Fruit fly (Drosophila melanogaster) whole organism, wandering third instar larva: Measurements from ENCODE around the gene CG11109.

Experiments used
- Abd-B ChIP-seq: fragments of >200 bp; optimal IDR thresholded peaks from 2 replicates; lab custom pipeline; 2017; ENCODE audit warnings: missing biosample characterization, missing genetic modification characterization
- CG32264 ChIP-seq: fragments of 200-800 bp; sonication (Bioruptor generic); optimal IDR thresholded peaks from 2 replicates; lab custom pipeline; 2016; ENCODE audit warnings: missing biosample characterization, missing genetic modification characterization
- CG9705 ChIP-seq: fragments of 200-800 bp; sonication (Bioruptor generic); optimal IDR thresholded peaks from 2 replicates; lab custom pipeline; 2018; ENCODE audit warnings: missing biosample characterization, mild to moderate bottlenecking, missing genetic modification characterization
- CrebA ChIP-seq: fragments of 200-800 bp; sonication (Bioruptor generic); optimal IDR thresholded peaks from 2 replicates; lab custom pipeline; 2016; ENCODE audit warnings: missing biosample characterization, mild to moderate bottlenecking, missing genetic modification characterization, borderline replicate concordance
- Dfd ChIP-seq: fragments of >200 bp; optimal IDR thresholded peaks from 2 replicates; lab custom pipeline; 2017; ENCODE audit warnings: missing biosample characterization, missing genetic modification characterization
- Dif ChIP-seq: fragments of 200-275, 200-300 bp; sonication (Bioruptor generic); optimal IDR thresholded peaks from 2 replicates; lab custom pipeline; 2018; ENCODE audit warnings: missing biosample characterization, missing genetic modification characterization; ENCODE audit not compliant: partially characterized antibody
- GATAd ChIP-seq: sonication (Bioruptor generic); optimal IDR thresholded peaks from 2 replicates; lab custom pipeline; 2016; ENCODE audit warnings: missing biosample characterization, missing genetic modification characterization
- HLH106 ChIP-seq: fragments of 200-800 bp; optimal IDR thresholded peaks from 3 replicates; lab custom pipeline; 2019; ENCODE audit warnings: missing biosample characterization, mild to moderate bottlenecking, missing genetic modification characterization, moderate library complexity
- Hnf4 ChIP-seq: fragments of 200-800 bp; sonication (Bioruptor generic); optimal IDR thresholded peaks from 2 replicates; lab custom pipeline; 2016; ENCODE audit warnings: missing biosample characterization, mild to moderate bottlenecking, missing genetic modification characterization
- Hr78 ChIP-seq: fragments of >200 bp; optimal IDR thresholded peaks from 2 replicates; lab custom pipeline; 2017; ENCODE audit warnings: missing biosample characterization, missing genetic modification characterization
- Hr83 ChIP-seq: fragments of 200-300 bp; sonication (Bioruptor generic); optimal IDR thresholded peaks from 2 replicates; lab custom pipeline; 2016; ENCODE audit warnings: missing biosample characterization, mild to moderate bottlenecking, missing genetic modification characterization, moderate library complexity; ENCODE audit not compliant: poor library complexity, severe bottlenecking
- Jra ChIP-seq: sonication (Bioruptor generic); optimal IDR thresholded peaks from 2 replicates; lab custom pipeline; 2016; ENCODE audit warnings: missing biosample characterization, missing genetic modification characterization
- Mio ChIP-seq: sonication (Bioruptor generic); optimal IDR thresholded peaks from 2 replicates; lab custom pipeline; 2016; ENCODE audit warnings: missing biosample characterization, missing genetic modification characterization
- Myc ChIP-seq: fragments of >200 bp; optimal IDR thresholded peaks from 2 replicates; lab custom pipeline; 2017
- N ChIP-seq: fragments of >200 bp; optimal IDR thresholded peaks from 2 replicates; lab custom pipeline; 2018; ENCODE audit warnings: missing biosample characterization, missing external identifiers, missing genetic modification characterization
- OdsH ChIP-seq: fragments of 200-800 bp; sonication (Bioruptor generic); optimal IDR thresholded peaks from 2 replicates; lab custom pipeline; 2016; ENCODE audit warnings: missing biosample characterization, mild to moderate bottlenecking, missing genetic modification characterization
- Rel ChIP-seq, 2 experiments: fragments of 200-800 bp; sonication (Bioruptor generic) in 1 of 2; optimal IDR thresholded peaks; 2 replicates in 1 of 2; 3 replicates in 1 of 2; lab custom pipeline; 2016 to 2019; ENCODE audit warnings: mild to moderate bottlenecking in 2 of 2, missing biosample characterization in 2 of 2, missing genetic modification characterization in 2 of 2, moderate library complexity in 1 of 2
- Sp1 ChIP-seq: fragments of 200-800 bp; sonication (Bioruptor generic); optimal IDR thresholded peaks from 3 replicates; lab custom pipeline; 2019; ENCODE audit warnings: missing biosample characterization, mild to moderate bottlenecking, missing genetic modification characterization, moderate library complexity
- Vsx2 ChIP-seq: fragments of 200-300, 225-300 bp; sonication (Bioruptor generic); optimal IDR thresholded peaks from 2 replicates; lab custom pipeline; 2018; ENCODE audit warnings: missing biosample characterization, missing genetic modification characterization; ENCODE audit not compliant: partially characterized antibody
- br ChIP-seq: fragments of 200-800 bp; sonication (Bioruptor generic); optimal IDR thresholded peaks from 2 replicates; lab custom pipeline; 2016; ENCODE audit warnings: missing biosample characterization, missing genetic modification characterization
- brk ChIP-seq: fragments of 200-800 bp; sonication (Bioruptor generic); optimal IDR thresholded peaks from 2 replicates; lab custom pipeline; 2016; ENCODE audit warnings: missing biosample characterization, mild to moderate bottlenecking, missing genetic modification characterization
- dl ChIP-seq, 2 experiments: fragments of 175-275, 200-275 bp in 1 of 2; fragments of 200-275 bp in 1 of 2; sonication (Bioruptor generic); optimal IDR thresholded peaks; lab custom pipeline; 2018; ENCODE audit warnings: mild to moderate bottlenecking in 2 of 2, missing biosample characterization in 2 of 2, missing genetic modification characterization in 2 of 2, moderate library complexity in 2 of 2; ENCODE audit not compliant: partially characterized antibody in 2 of 2, insufficient read depth in 1 of 2
- dmrt93B ChIP-seq: fragments of 200-800 bp; sonication (Bioruptor generic); optimal IDR thresholded peaks from 2 replicates; lab custom pipeline; 2018; ENCODE audit warnings: missing biosample characterization, mild to moderate bottlenecking, missing genetic modification characterization
- dsf ChIP-seq: sonication (Bioruptor generic); optimal IDR thresholded peaks from 2 replicates; lab custom pipeline; 2016; ENCODE audit warnings: missing biosample characterization, missing genetic modification characterization, borderline replicate concordance
- ey ChIP-seq: fragments of 200-800 bp; sonication (Bioruptor generic); optimal IDR thresholded peaks from 2 replicates; lab custom pipeline; 2016; ENCODE audit warnings: missing biosample characterization, missing genetic modification characterization
- foxo ChIP-seq, 2 experiments: fragments of 200-800 bp; sonication (Bioruptor generic); optimal IDR thresholded peaks; 2 replicates in 1 of 2; 3 replicates in 1 of 2; lab custom pipeline; 2016 to 2017; ENCODE audit warnings: missing biosample characterization in 2 of 2, missing genetic modification characterization in 2 of 2
- fru ChIP-seq: fragments of 200-800 bp; sonication (Bioruptor generic); optimal IDR thresholded peaks from 3 replicates; lab custom pipeline; 2016; ENCODE audit warnings: missing biosample characterization, mild to moderate bottlenecking, missing genetic modification characterization
- h ChIP-seq: fragments of 200-800 bp; sonication (Bioruptor generic); optimal IDR thresholded peaks from 3 replicates; lab custom pipeline; 2016; ENCODE audit warnings: missing biosample characterization, mild to moderate bottlenecking, missing genetic modification characterization
- jim ChIP-seq: fragments of 175-275, 200-325 bp; sonication (Bioruptor generic); optimal IDR thresholded peaks from 2 replicates; lab custom pipeline; 2016; ENCODE audit warnings: missing biosample characterization, mild to moderate bottlenecking, missing genetic modification characterization
- lola ChIP-seq: fragments of >200 bp; optimal IDR thresholded peaks from 2 replicates; lab custom pipeline; 2017; ENCODE audit warnings: missing biosample characterization, missing genetic modification characterization
- pan ChIP-seq: fragments of >200 bp; optimal IDR thresholded peaks from 2 replicates; lab custom pipeline; 2017
- psq ChIP-seq: fragments of 200-800 bp; sonication (Bioruptor generic); optimal IDR thresholded peaks from 3 replicates; lab custom pipeline; 2017; ENCODE audit warnings: missing biosample characterization, mild to moderate bottlenecking, missing genetic modification characterization, moderate library complexity
- rgr ChIP-seq: fragments of 200-800 bp; sonication (Bioruptor generic); optimal IDR thresholded peaks from 3 replicates; lab custom pipeline; 2016; ENCODE audit warnings: missing biosample characterization, mild to moderate bottlenecking, missing genetic modification characterization
- sage ChIP-seq: fragments of 200-800 bp; sonication (Bioruptor generic); optimal IDR thresholded peaks from 2 replicates; lab custom pipeline; 2016; ENCODE audit warnings: missing biosample characterization, mild to moderate bottlenecking, missing genetic modification characterization
- sv ChIP-seq: fragments of 200-800 bp; sonication (Bioruptor generic); optimal IDR thresholded peaks from 3 replicates; lab custom pipeline; 2016; ENCODE audit warnings: missing biosample characterization, missing genetic modification characterization
- tai ChIP-seq: sonication (Bioruptor generic); optimal IDR thresholded peaks from 2 replicates; lab custom pipeline; 2016; ENCODE audit warnings: missing biosample characterization, missing genetic modification characterization
- usp ChIP-seq: fragments of >200 bp; optimal IDR thresholded peaks from 2 replicates; lab custom pipeline; 2017; ENCODE audit warnings: missing biosample characterization, missing genetic modification characterization
- woc ChIP-seq: sonication (Bioruptor generic); optimal IDR thresholded peaks from 2 replicates; lab custom pipeline; 2016; ENCODE audit warnings: missing biosample characterization, mild to moderate bottlenecking, missing genetic modification characterization

Gene CG11109

DNA sequence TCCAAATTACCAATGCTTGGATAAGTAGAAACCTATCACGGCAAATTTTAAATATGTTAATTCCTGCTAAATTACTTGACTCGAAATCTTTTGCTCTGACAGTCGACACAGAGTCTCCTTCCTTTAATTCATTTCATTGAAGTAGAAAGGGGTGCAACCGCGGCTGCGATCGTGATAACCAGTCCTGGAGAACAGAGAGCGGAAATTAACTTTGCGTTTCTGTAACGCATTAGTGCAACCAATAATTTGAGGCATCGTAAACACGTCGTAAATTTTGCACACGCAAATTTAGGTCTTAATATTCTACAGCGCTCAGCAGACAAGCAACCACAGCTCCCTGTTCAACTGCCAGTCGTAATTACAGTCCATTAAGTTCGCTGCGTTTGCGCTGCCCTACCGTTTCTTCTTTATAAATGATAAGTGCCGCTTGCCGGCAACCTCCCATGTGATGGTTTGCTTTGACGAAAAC is 16.0 kb upstream of the CG11109 start, which contains the start of gene CG32459:
Gene CG32459 (minus strand): TSS at position 51 of the 469 bp plus-strand sequence.
- TF ChIP-seq fru (GFP tag; lab: Kevin White, UChicago), result no peak
- TF ChIP-seq Mio, result no peak
- no peak for TF ChIP-seq foxo (GFP tag; optimal IDR thresholded peaks at IDR 0.05; lab: Kevin White, UChicago)
- TF ChIP-seq N, result no peak
- TF ChIP-seq Abd-B (GFP tag; lab: Kevin White, UChicago), result no peak
- no peak for TF ChIP-seq dmrt93B (GFP tag; lab: Kevin White, UChicago)
- no peak for TF ChIP-seq OdsH (GFP tag; lab: Kevin White, UChicago)
- TF ChIP-seq CrebA (GFP tag; lab: Kevin White, UChicago), result no peak
- no peak for TF ChIP-seq Dfd (GFP tag; lab: Kevin White, UChicago)
- TF ChIP-seq Rel (GFP tag; optimal IDR thresholded peaks at IDR 0.05; lab: Kevin White, UChicago), result no peak
- TF ChIP-seq Rel (tag; optimal IDR thresholded peaks at IDR 0.05; lab: Kevin White, UChicago), result no peak
- TF ChIP-seq Hr83 (GFP tag; lab: Kevin White, UChicago), result no peak

DNA sequence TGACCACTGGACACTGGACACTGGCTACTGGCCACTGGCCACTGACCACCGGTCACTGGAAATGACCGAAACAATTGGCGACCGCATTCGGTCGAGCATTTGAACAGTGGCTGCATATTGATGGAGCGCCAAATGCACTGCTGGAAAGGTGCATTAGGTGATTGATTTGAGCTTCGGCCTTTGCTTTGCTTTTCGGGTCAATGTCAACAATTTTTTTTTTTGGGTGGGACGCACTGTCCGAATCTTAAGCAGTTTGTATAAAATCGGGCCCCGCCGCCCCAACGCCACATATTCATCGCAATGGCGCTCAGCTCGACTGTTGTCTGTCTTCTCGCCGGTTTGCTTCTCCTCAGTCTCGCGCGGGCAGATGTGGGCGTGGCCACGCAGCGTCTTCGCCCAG is 11.5 kb upstream of the CG11109 start, which contains the start of gene CG13239:
Gene CG13239 (plus strand): TSS at position 301 of the 400 bp plus-strand sequence.
- TF ChIP-seq jim, result no peak
- TF ChIP-seq Sp1 (GFP tag; lab: Kevin White, UChicago), result no peak
- TF ChIP-seq Hr83 (GFP tag; lab: Kevin White, UChicago), result no peak
- TF ChIP-seq Mio, result no peak
- no peak for TF ChIP-seq Hr78 (GFP tag; lab: Kevin White, UChicago)
- no peak for TF ChIP-seq Vsx2 (GFP tag; lab: Kevin White, UChicago)
- no peak for TF ChIP-seq lola (GFP tag; lab: Kevin White, UChicago)
- TF ChIP-seq dsf (GFP tag; lab: Kevin White, UChicago), result no peak
- TF ChIP-seq psq (GFP tag; lab: Kevin White, UChicago), result no peak
- TF ChIP-seq Jra (GFP tag; lab: Kevin White, UChicago), result no peak
- TF ChIP-seq N, result no peak
- TF ChIP-seq CrebA (GFP tag; lab: Kevin White, UChicago), result no peak
- no peak for TF ChIP-seq Hnf4
- no peak for TF ChIP-seq Dfd (GFP tag; lab: Kevin White, UChicago)
- TF ChIP-seq Dif (GFP tag; lab: Kevin White, UChicago), result no peak

DNA sequence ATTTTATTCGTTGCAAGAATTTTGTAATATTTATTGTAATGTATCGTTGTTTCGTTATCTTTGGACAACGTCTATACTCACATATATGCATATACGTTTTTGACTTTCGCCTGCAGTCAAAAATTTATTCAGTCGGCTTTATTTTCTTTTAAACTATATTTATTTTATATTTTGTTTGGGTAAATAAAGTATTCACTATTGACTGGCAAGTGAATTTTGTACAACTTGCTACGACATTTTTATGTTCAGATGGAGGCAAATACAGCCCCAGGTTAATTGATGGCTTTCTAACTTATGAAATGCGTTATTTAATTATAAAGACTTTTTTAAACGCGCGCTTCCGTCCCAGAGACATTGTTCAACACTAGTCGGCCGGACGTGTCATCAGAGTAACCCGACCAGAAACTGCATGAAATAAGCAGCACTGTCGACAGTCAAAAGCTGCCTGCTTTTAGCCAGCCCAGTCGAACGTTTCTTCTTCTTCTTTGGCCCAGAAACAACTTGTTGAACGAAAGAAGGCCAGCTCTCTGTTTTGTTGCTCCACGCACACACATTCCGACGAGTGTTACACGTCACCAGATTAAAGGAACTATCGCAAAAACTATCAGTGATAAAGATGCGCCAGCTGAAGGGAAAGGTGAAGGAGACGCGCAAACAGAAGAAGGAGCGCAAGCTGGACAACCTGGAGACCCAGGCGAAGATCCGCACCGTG is 8.5 kb upstream of the CG11109 start, which contains the start of gene CG33169:
Gene CG33169 (plus strand): TSS at position 498 of the 712 bp plus-strand sequence.
- TF ChIP-seq Sp1 (GFP tag; lab: Kevin White, UChicago) (peak; percentile 62), Rel (GFP tag; optimal IDR thresholded peaks at IDR 0.05; lab: Kevin White, UChicago) (no peak), Rel (tag; optimal IDR thresholded peaks at IDR 0.05; lab: Kevin White, UChicago) (peak; percentile 65), Hr83 (GFP tag; lab: Kevin White, UChicago) (peak; percentile 82), pan (lab: Kevin White, UChicago) (no peak), rgr (peak; percentile 79), Jra (GFP tag; lab: Kevin White, UChicago) (peak; percentile 89), Hr78 (GFP tag; lab: Kevin White, UChicago) (no peak), ey (GFP tag; lab: Kevin White, UChicago) (peak; percentile 70), Hnf4 (peak; percentile 82), jim (peak; percentile 46), Dif (GFP tag; lab: Kevin White, UChicago) (peak; percentile 100), usp (GFP tag; lab: Kevin White, UChicago) (no peak), CrebA (GFP tag; lab: Kevin White, UChicago) (peak; percentile 81), OdsH (GFP tag; lab: Kevin White, UChicago) (peak; percentile 42), tai (GFP tag; lab: Kevin White, UChicago) (no peak), GATAd (GFP tag; lab: Kevin White, UChicago) (no peak), Abd-B (GFP tag; lab: Kevin White, UChicago) (no peak), Dfd (GFP tag; lab: Kevin White, UChicago) (no peak), foxo (GFP tag; optimal IDR thresholded peaks at IDR 0.05; lab: Kevin White, UChicago) (peak in 1 of 2 experiments; percentile 81), lola (GFP tag; lab: Kevin White, UChicago) (no peak), dsf (GFP tag; lab: Kevin White, UChicago) (no peak), psq (GFP tag; lab: Kevin White, UChicago) (peak; percentile 67), brk (no peak), Mio (no peak), woc (GFP tag; lab: Kevin White, UChicago) (no peak), CG32264 (GFP tag; lab: Kevin White, UChicago) (no peak), h (peak; percentile 81), CG9705 (peak; percentile 84), Myc (lab: Kevin White, UChicago) (no peak), sv (GFP tag; lab: Kevin White, UChicago) (peak; percentile 78), dmrt93B (GFP tag; lab: Kevin White, UChicago) (peak; percentile 82), HLH106 (peak; percentile 79), fru (GFP tag; lab: Kevin White, UChicago) (peak; percentile 81), N (no peak), sage (GFP tag; lab: Kevin White, UChicago) (no peak), dl (GFP tag; optimal IDR thresholded peaks at IDR 0.05; lab: Kevin White, UChicago; ENCODE audit: insufficient read depth in 1 of 2, partially characterized antibody in 2 of 2) (peak; percentile 89 to 93), Vsx2 (GFP tag; lab: Kevin White, UChicago) (no peak), br (GFP tag; lab: Kevin White, UChicago) (peak; percentile 80)
